Worm (Caenorhabditis elegans) whole organism, L3 larva: ENCODE measurements around the gene spig-7.

Source experiments
- aly-2 ChIP-seq: fragments of 150-350 bp; optimal IDR thresholded peaks from 2 replicates; lab custom pipeline; 2014; ENCODE audit warnings: missing biosample characterization, missing genetic modification characterization
- ceh-28 ChIP-seq: fragments of 150-350 bp; optimal IDR thresholded peaks from 2 replicates; lab custom pipeline; 2014; ENCODE audit warnings: missing biosample characterization, missing genetic modification reagents, missing genetic modification characterization
- fkh-10 ChIP-seq: sonication (generic microtip); optimal IDR thresholded peaks from 2 replicates; lab custom pipeline; 2017; ENCODE audit warnings: missing biosample characterization, missing genetic modification reagents, missing genetic modification characterization
- nfya-1 ChIP-seq: sonication (generic microtip); optimal IDR thresholded peaks from 2 replicates; lab custom pipeline; 2017; ENCODE audit warnings: missing genetic modification characterization, mild to moderate bottlenecking, missing compliant biosample characterization, antibody characterized with exemption, moderate library complexity; ENCODE audit not compliant: insufficient read depth
- nhr-23 ChIP-seq: fragments of 150-350 bp; optimal IDR thresholded peaks from 2 replicates; lab custom pipeline; 2014; ENCODE audit warnings: missing biosample characterization, missing genetic modification reagents, missing genetic modification characterization
- nhr-28 ChIP-seq: fragments of 150-350 bp; optimal IDR thresholded peaks from 2 replicates; lab custom pipeline; 2014; ENCODE audit warnings: missing biosample characterization, missing genetic modification characterization
- nhr-67 ChIP-seq: fragments of 150-350 bp; optimal IDR thresholded peaks from 2 replicates; lab custom pipeline; 2014; ENCODE audit warnings: missing biosample characterization, missing genetic modification characterization
- nhr-77 ChIP-seq: fragments of 150-350 bp; optimal IDR thresholded peaks from 2 replicates; lab custom pipeline; 2014; ENCODE audit warnings: missing biosample characterization, missing genetic modification characterization
- pha-4 ChIP-seq: fragments of 150-350 bp; optimal IDR thresholded peaks from 2 replicates; lab custom pipeline; 2014; ENCODE audit warnings: missing biosample characterization, missing genetic modification reagents, missing genetic modification characterization
- pqm-1 ChIP-seq: fragments of 150-350 bp; optimal IDR thresholded peaks from 2 replicates; lab custom pipeline; 2017; ENCODE audit warnings: missing biosample characterization, missing genetic modification characterization, inconsistent platforms
- snpc-4 ChIP-seq: fragments of 150-350 bp; optimal IDR thresholded peaks from 2 replicates; lab custom pipeline; 2014; ENCODE audit warnings: missing biosample characterization, missing genetic modification characterization
- unc-39 ChIP-seq: sonication (generic microtip); optimal IDR thresholded peaks from 4 replicates; lab custom pipeline; 2017; ENCODE audit warnings: missing biosample characterization, missing genetic modification characterization
- unc-62 ChIP-seq: fragments of 150-350 bp; sonication (generic microtip); optimal IDR thresholded peaks from 4 replicates; lab custom pipeline; 2014; ENCODE audit warnings: missing biosample characterization, missing genetic modification reagents, missing genetic modification characterization

DNA sequence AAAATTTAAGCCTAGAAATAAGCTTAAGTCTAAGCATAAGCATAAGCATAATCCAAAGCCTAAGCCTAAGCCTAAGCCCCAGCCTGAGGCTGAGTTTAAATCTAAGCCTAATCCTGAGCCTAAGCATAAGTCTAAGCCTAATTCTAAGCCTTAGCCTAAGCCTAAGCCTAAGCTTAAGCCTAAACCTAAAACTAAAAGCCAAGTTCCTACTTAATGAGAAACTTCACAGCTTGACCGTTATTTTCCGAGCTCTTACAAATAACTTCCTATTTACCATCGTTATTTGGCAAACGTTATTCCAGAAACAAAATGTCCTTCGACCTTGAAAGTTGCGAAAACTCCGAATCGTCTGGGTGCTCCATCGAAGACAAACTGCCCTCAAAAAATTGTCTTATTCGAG, 12.8 kb upstream of the spig-7 start, which contains the start of gene C38C3.4:
- TF ChIP-seq nhr-77 (tag; lab: Kevin White, UChicago) = no peak
- no peak for TF ChIP-seq pqm-1 (tag; lab: Kevin White, UChicago)
- no peak for TF ChIP-seq unc-39 (tag; lab: Kevin White, UChicago)
- TF ChIP-seq fkh-10 (GFP tag; lab: Kevin White, UChicago) = no peak
- no peak for TF ChIP-seq ceh-28 (tag; lab: Kevin White, UChicago)
- TF ChIP-seq nhr-23 (tag; lab: Kevin White, UChicago) = no peak
- no peak for TF ChIP-seq pha-4 (tag; lab: Kevin White, UChicago)
- TF ChIP-seq nfya-1 (tag; lab: Kevin White, UChicago) = no peak
- TF ChIP-seq aly-2 (tag; lab: Kevin White, UChicago) = no peak
- no peak for TF ChIP-seq nhr-67 (tag; lab: Kevin White, UChicago)
- no peak for TF ChIP-seq snpc-4 (tag; lab: Kevin White, UChicago)
- TF ChIP-seq unc-62 (GFP tag; lab: Kevin White, UChicago) = no peak
- no peak for TF ChIP-seq nhr-28 (tag; lab: Kevin White, UChicago)
